Fruit fly (Drosophila melanogaster) Kc167 (cell line): Measurements from ENCODE around the gene CG10383.

Experiments used
- Myc ChIP-seq: fragments of >200 bp; optimal IDR thresholded peaks from 2 replicates; lab custom pipeline; 2017; ENCODE audit warnings: missing external identifiers
- Sin3A ChIP-seq: fragments of >200 bp; optimal IDR thresholded peaks from 2 replicates; lab custom pipeline; 2018; ENCODE audit warnings: missing external identifiers
- h ChIP-seq: fragments of >200 bp; optimal IDR thresholded peaks from 3 replicates; lab custom pipeline; 2018; ENCODE audit warnings: missing external identifiers
- insv ChIP-seq: fragments of >200 bp; optimal IDR thresholded peaks from 3 replicates; lab custom pipeline; 2018; ENCODE audit warnings: missing external identifiers
- psq ChIP-seq: fragments of >200 bp; optimal IDR thresholded peaks from 2 replicates; lab custom pipeline; 2017; ENCODE audit warnings: missing external identifiers
- ttk ChIP-seq: sonication (Bioruptor generic); optimal IDR thresholded peaks from 2 replicates; lab custom pipeline; 2017; ENCODE audit warnings: missing external identifiers

CG10383 gene

dm6 chr2L:18714086-18714485, 18.7 kb upstream of the CG10383 start:
- TF ChIP-seq h (no peak), psq (lab: Kevin White, UChicago) (no peak), Sin3A (no peak), Myc (lab: Kevin White, UChicago) (no peak), insv (lab: Kevin White, UChicago) (no peak)

dm6 chr2L:18713686-18714085, 18.3 kb upstream of the CG10383 start, which contains the start of gene Irk3:
TSS of gene Irk3 (minus strand) at chr2L:18713748.
- TF ChIP-seq h (no peak), psq (lab: Kevin White, UChicago) (no peak), ttk (lab: Kevin White, UChicago) (no peak), Myc (lab: Kevin White, UChicago) (no peak), insv (lab: Kevin White, UChicago) (no peak), Sin3A (no peak)

- TF ChIP-seq Myc (lab: Kevin White, UChicago) = no peak
- no peak for TF ChIP-seq ttk (lab: Kevin White, UChicago)
- TF ChIP-seq Sin3A = no peak
- no peak for TF ChIP-seq h
- no peak for TF ChIP-seq psq (lab: Kevin White, UChicago)
- TF ChIP-seq insv (lab: Kevin White, UChicago) = no peak
These were observed 13.0 kb upstream of the CG10383 start, which contains the start of the genes Faf2 and Grip71 for dm6 chr2L:18708239-18708891. TSS of gene Faf2 (minus strand) at chr2L:18708688. TSS of gene Grip71 (plus strand) at chr2L:18708846.

dm6 chr2L:18707844-18708238, 12.4 kb upstream of the CG10383 start:
- no peak for TF ChIP-seq h
- no peak for TF ChIP-seq ttk (lab: Kevin White, UChicago)
- TF ChIP-seq psq (lab: Kevin White, UChicago) = no peak
- no peak for TF ChIP-seq Sin3A
- TF ChIP-seq insv (lab: Kevin White, UChicago) = no peak
- TF ChIP-seq Myc (lab: Kevin White, UChicago) = no peak

dm6 chr2L:18705617-18706046, 10.2 kb upstream of the CG10383 start, which contains the start of gene Jwa:
TSS of gene Jwa (minus strand) at chr2L:18705703.
- no peak for TF ChIP-seq insv (lab: Kevin White, UChicago)
- no peak for TF ChIP-seq h
- TF ChIP-seq ttk (lab: Kevin White, UChicago) = no peak
- TF ChIP-seq Sin3A = no peak
- no peak for TF ChIP-seq Myc (lab: Kevin White, UChicago)
- no peak for TF ChIP-seq psq (lab: Kevin White, UChicago)

- TF ChIP-seq insv (lab: Kevin White, UChicago) (no peak), Sin3A (no peak), psq (lab: Kevin White, UChicago) (no peak), h (no peak), ttk (lab: Kevin White, UChicago) (no peak), Myc (lab: Kevin White, UChicago) (no peak)
These were observed 7.5 kb upstream of the CG10383 start, which contains the start of the genes CG10376 and CG10343 for dm6 chr2L:18702721-18703488. TSS of gene CG10376 (minus strand) at chr2L:18703105. TSS of gene CG10343 (plus strand) at chr2L:18703473.

dm6 chr2L:18698559-18699130, 3.2 kb upstream of the CG10383 start, which contains the start of gene CG10341:
TSS of gene CG10341 (plus strand) at chr2L:18698714.
- TF ChIP-seq Sin3A = no peak
- TF ChIP-seq h = no peak
- no peak for TF ChIP-seq psq (lab: Kevin White, UChicago)
- no peak for TF ChIP-seq Myc (lab: Kevin White, UChicago)
- TF ChIP-seq insv (lab: Kevin White, UChicago) = no peak
- TF ChIP-seq ttk (lab: Kevin White, UChicago) = no peak

- no peak for TF ChIP-seq psq (lab: Kevin White, UChicago)
- TF ChIP-seq ttk (lab: Kevin White, UChicago) = no peak
- no peak for TF ChIP-seq h
- TF ChIP-seq insv (lab: Kevin White, UChicago) = no peak
- no peak for TF ChIP-seq Sin3A
- no peak for TF ChIP-seq Myc (lab: Kevin White, UChicago)
These were observed 687 bp downstream of the CG10383 start for dm6 chr2L:18694724-18695105.

- TF ChIP-seq ttk (lab: Kevin White, UChicago) = no peak
- TF ChIP-seq Myc (lab: Kevin White, UChicago) = no peak
- no peak for TF ChIP-seq Sin3A
- no peak for TF ChIP-seq insv (lab: Kevin White, UChicago)
- TF ChIP-seq h = no peak
These were observed 1.3 kb downstream of the CG10383 start for dm6 chr2L:18693877-18694723.

dm6 chr2L:18689376-18689775, 6.0 kb downstream of the CG10383 start, which contains the start of gene CG10336:
TSS of gene CG10336 (plus strand) at chr2L:18689528.
- no peak for TF ChIP-seq Sin3A
- no peak for TF ChIP-seq ttk (lab: Kevin White, UChicago)

dm6 chr2L:18688646-18689296, 6.6 kb downstream of the CG10383 start, which contains the start of gene msl-1:
TSS of gene msl-1 (minus strand) at chr2L:18688800.
- TF ChIP-seq Sin3A = peak; percentile 23
- no peak for TF ChIP-seq Myc (lab: Kevin White, UChicago)
- no peak for TF ChIP-seq ttk (lab: Kevin White, UChicago)
- TF ChIP-seq h = no peak
